Fruit fly (Drosophila melanogaster): ENCODE measurements around the gene CG32071.

The CG32071 gene

DNA sequence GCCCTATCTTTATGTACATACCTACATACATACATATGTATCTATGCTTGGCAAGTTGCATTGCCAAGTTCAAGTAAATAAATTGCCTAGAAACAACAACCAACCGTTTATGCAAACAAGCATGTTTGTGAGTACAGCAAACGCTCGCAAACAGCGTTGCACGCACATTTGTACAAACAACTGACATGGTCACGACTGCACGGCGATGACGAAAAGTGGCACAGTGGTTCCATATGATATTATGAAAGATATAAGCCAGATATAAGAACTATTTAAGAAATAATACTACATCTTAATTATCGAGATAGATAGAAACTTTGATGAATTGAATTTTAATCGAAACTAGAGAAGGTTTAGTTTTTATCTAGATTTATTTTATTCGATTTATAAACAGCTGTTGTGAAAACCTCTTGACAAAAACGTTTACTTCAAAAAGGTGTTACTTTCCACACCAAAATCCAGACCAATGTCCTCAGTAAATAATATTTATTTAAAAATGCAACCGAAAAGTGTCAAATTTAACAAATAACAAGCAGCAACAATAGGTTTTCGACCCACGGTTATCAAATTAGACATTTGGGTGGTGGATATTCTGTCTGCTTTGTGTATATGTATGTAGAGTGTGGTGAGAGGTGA, 13.8 kb downstream of the CG32071 start (continued):
- peak; percentile 88 for TF ChIP-seq zfh1 (GFP tag; IDR thresholded peaks at IDR 0.05)
- peak; percentile 67 for TF ChIP-seq CG15011 (GFP tag; optimal IDR thresholded peaks at IDR 0.05)
- TF ChIP-seq CG3281 (GFP tag; optimal IDR thresholded peaks at IDR 0.05), result peak; percentile 79
- peak; percentile 96 for TF ChIP-seq CG11504 (tag; optimal IDR thresholded peaks at IDR 0.05)
- peak; percentile 86 for TF ChIP-seq sqz (GFP tag; optimal IDR thresholded peaks at IDR 0.05)
- peak; percentile 86 for TF ChIP-seq Med (GFP tag)
- peak; percentile 85 for TF ChIP-seq CG33557 (GFP tag; optimal IDR thresholded peaks at IDR 0.05)
- peak; percentile 57 for TF ChIP-seq HLH54F (GFP tag; optimal IDR thresholded peaks at IDR 0.05)
- no peak for TF ChIP-seq Bgb (GFP tag; IDR thresholded peaks at IDR 0.05; ENCODE audit: partially characterized antibody)
- TF ChIP-seq repo (GFP tag; optimal IDR thresholded peaks at IDR 0.05), result peak; percentile 78
- no peak for TF ChIP-seq CG6791 (GFP tag; IDR thresholded peaks at IDR 0.05; ENCODE audit: partially characterized antibody)
- TF ChIP-seq Side (GFP tag; optimal IDR thresholded peaks at IDR 0.05), result peak; percentile 77
- peak; percentile 4; the same call in 1 of the 2 replicates for TF ChIP-seq dimm (GFP tag; IDR thresholded peaks at IDR 0.05)
- peak; percentile 46 for TF ChIP-seq zfh2 (GFP tag; optimal IDR thresholded peaks at IDR 0.05)
- TF ChIP-seq Sin3A (optimal IDR thresholded peaks at IDR 0.05), result no peak
- peak; percentile 39 for TF ChIP-seq p53 (GFP tag; optimal IDR thresholded peaks at IDR 0.05)
- peak; percentile 77 for TF ChIP-seq eyg (GFP tag; optimal IDR thresholded peaks at IDR 0.05)
- TF ChIP-seq twi (tag; optimal IDR thresholded peaks at IDR 0.05), result peak; percentile 81
- TF ChIP-seq tna (GFP tag; IDR thresholded peaks at IDR 0.05; ENCODE audit: partially characterized antibody), result no peak
- peak; percentile 87 for TF ChIP-seq tap (tag; optimal IDR thresholded peaks at IDR 0.05)
- TF ChIP-seq Ets65A (GFP tag), result peak; percentile 96
- TF ChIP-seq HmgZ (tag; optimal IDR thresholded peaks at IDR 0.05), result peak; percentile 77
- TF ChIP-seq CG10267 (tag; optimal IDR thresholded peaks at IDR 0.05), result peak; percentile 88
- peak; percentile 89 for TF ChIP-seq dmrt11E (tag; optimal IDR thresholded peaks at IDR 0.05)
- peak; percentile 77 for TF ChIP-seq CG1792 (GFP tag; optimal IDR thresholded peaks at IDR 0.05)
- no peak for TF ChIP-seq cas (GFP tag; IDR thresholded peaks at IDR 0.05)
- peak; percentile 65 for TF ChIP-seq CG3847 (GFP tag; IDR thresholded peaks at IDR 0.05)
- TF ChIP-seq CG11695 (GFP tag; IDR thresholded peaks at IDR 0.05), result peak; percentile 86
- TF ChIP-seq CG11456 (GFP tag; IDR thresholded peaks at IDR 0.05), result no peak
- peak; percentile 81 for TF ChIP-seq Lhr (GFP tag; optimal IDR thresholded peaks at IDR 0.05)
- TF ChIP-seq chn (GFP tag; optimal IDR thresholded peaks at IDR 0.05), result peak; percentile 84
- peak; percentile 86 for TF ChIP-seq CG4360 (GFP tag; IDR thresholded peaks at IDR 0.05)
- TF ChIP-seq row (GFP tag; IDR thresholded peaks at IDR 0.05), result peak; percentile 90
- TF ChIP-seq Hmr (GFP tag; optimal IDR thresholded peaks at IDR 0.05), result peak; percentile 89
- TF ChIP-seq cad (GFP tag; optimal IDR thresholded peaks at IDR 0.05), result no peak
- peak; percentile 73 to 84 for TF ChIP-seq Pdp1 (GFP tag; optimal IDR thresholded peaks at IDR 0.05)
- peak; percentile 73; the same call in 1 of the 2 replicates for TF ChIP-seq klu (GFP tag; IDR thresholded peaks at IDR 0.05)
- TF ChIP-seq chinmo (GFP tag; IDR thresholded peaks at IDR 0.05; ENCODE audit: partially characterized antibody), result peak; percentile 65; the same call in 1 of the 4 replicates
- TF ChIP-seq ttk (GFP tag; IDR thresholded peaks at IDR 0.05), result peak; percentile 57
- peak; percentile 49 for TF ChIP-seq corto (GFP tag; optimal IDR thresholded peaks at IDR 0.05)
- TF ChIP-seq br (optimal IDR thresholded peaks at IDR 0.05), result no peak
- peak; percentile 67 for TF ChIP-seq Sry-β (GFP tag; optimal IDR thresholded peaks at IDR 0.05)
- TF ChIP-seq gsb (GFP tag; IDR thresholded peaks at IDR 0.05), result peak; percentile 62
- no peak; the same call in 1 of the 2 replicates for TF ChIP-seq dan (GFP tag; IDR thresholded peaks at IDR 0.05)
- TF ChIP-seq en (GFP tag; optimal IDR thresholded peaks at IDR 0.05), result peak; percentile 34
- no peak for TF ChIP-seq Dp (GFP tag; optimal IDR thresholded peaks at IDR 0.05)
- TF ChIP-seq CG12391 (tag; optimal IDR thresholded peaks at IDR 0.05), result peak; percentile 96
- TF ChIP-seq CG34376 (GFP tag; optimal IDR thresholded peaks at IDR 0.05), result peak; percentile 70
- peak; percentile 81 for TF ChIP-seq CG31388 (GFP tag; optimal IDR thresholded peaks at IDR 0.05)
- TF ChIP-seq CG6654 (GFP tag; optimal IDR thresholded peaks at IDR 0.05), result peak; percentile 67
- TF ChIP-seq sima (GFP tag; optimal IDR thresholded peaks at IDR 0.05), result no peak

All from whole organism, embryonic.